Fruit fly (Drosophila melanogaster) whole organism, adult: ENCODE measurements around the gene AdoR.

Experiments used
- CG11617 ChIP-seq: fragments of 200-800 bp; sonication (Bioruptor generic); optimal IDR thresholded peaks from 2 replicates; lab custom pipeline; 2017; ENCODE audit warnings: mild to moderate bottlenecking, missing biosample characterization, missing genetic modification reagents, missing genetic modification characterization
- CG12768 ChIP-seq: fragments of 200-800 bp; sonication (Bioruptor generic); optimal IDR thresholded peaks from 2 replicates; lab custom pipeline; 2017; ENCODE audit warnings: missing biosample characterization, missing genetic modification characterization, mild to moderate bottlenecking, moderate library complexity, missing genetic modification reagents
- CG14711 ChIP-seq: fragments of 200-800 bp; sonication (Bioruptor generic); optimal IDR thresholded peaks from 2 replicates; lab custom pipeline; 2018; ENCODE audit warnings: missing biosample characterization, mild to moderate bottlenecking, missing genetic modification characterization, moderate library complexity
- CG1620 ChIP-seq: fragments of 200-800 bp; sonication (Bioruptor generic); optimal IDR thresholded peaks from 2 replicates; lab custom pipeline; 2016; ENCODE audit warnings: missing biosample characterization, missing genetic modification characterization
- CG33017 ChIP-seq: fragments of 200-800 bp; sonication (Bioruptor generic); optimal IDR thresholded peaks from 2 replicates; lab custom pipeline; 2018; ENCODE audit warnings: missing biosample characterization, mild to moderate bottlenecking, missing genetic modification characterization, moderate library complexity
- CG5204 ChIP-seq: fragments of 200-800 bp; sonication (Bioruptor generic); optimal IDR thresholded peaks from 2 replicates; lab custom pipeline; 2016; ENCODE audit warnings: missing biosample characterization, missing genetic modification characterization
- CG7045 ChIP-seq: fragments of 200-800 bp; sonication (Bioruptor generic); optimal IDR thresholded peaks from 2 replicates; lab custom pipeline; 2017; ENCODE audit warnings: missing biosample characterization, mild to moderate bottlenecking, missing genetic modification characterization
- CG7101 ChIP-seq: fragments of 200-800 bp; sonication (Bioruptor generic); optimal IDR thresholded peaks from 2 replicates; lab custom pipeline; 2018; ENCODE audit warnings: missing biosample characterization, mild to moderate bottlenecking, missing genetic modification characterization, moderate library complexity
- Clk ChIP-seq: fragments of 200-800 bp; sonication (Bioruptor generic); optimal IDR thresholded peaks from 2 replicates; lab custom pipeline; 2017; ENCODE audit warnings: missing biosample characterization, missing genetic modification characterization
- Crg-1 ChIP-seq: fragments of 200-800 bp; sonication (Bioruptor generic); optimal IDR thresholded peaks from 2 replicates; lab custom pipeline; 2016; ENCODE audit warnings: missing biosample characterization, missing genetic modification characterization
- Hr96 ChIP-seq: fragments of 200-800 bp; sonication (Bioruptor generic); optimal IDR thresholded peaks from 2 replicates; lab custom pipeline; 2016; ENCODE audit warnings: missing biosample characterization, missing genetic modification characterization
- Mnt ChIP-seq: fragments of 200-800 bp; sonication (Bioruptor generic); optimal IDR thresholded peaks from 2 replicates; lab custom pipeline; 2016; ENCODE audit warnings: missing biosample characterization, mild to moderate bottlenecking, missing genetic modification characterization
- bab1 ChIP-seq: fragments of 200-800 bp; sonication (Bioruptor generic); optimal IDR thresholded peaks from 3 replicates; lab custom pipeline; 2019; ENCODE audit warnings: missing biosample characterization, mild to moderate bottlenecking, missing genetic modification characterization, moderate library complexity
- cic ChIP-seq: fragments of 200-800 bp; sonication (Bioruptor generic); optimal IDR thresholded peaks from 2 replicates; lab custom pipeline; 2017; ENCODE audit warnings: missing biosample characterization, mild to moderate bottlenecking, missing genetic modification characterization, moderate library complexity
- cnc ChIP-seq, 2 experiments: fragments of >200 bp; optimal IDR thresholded peaks; 2 replicates each; lab custom pipeline; 2017
- kay ChIP-seq: fragments of 200-800 bp; sonication (Bioruptor generic); peaks from one replicate; lab custom pipeline; 2016; ENCODE audit warnings: missing biosample characterization, missing genetic modification characterization, borderline replicate concordance
- ovo ChIP-seq: fragments of 200-800 bp; sonication (Bioruptor generic); optimal IDR thresholded peaks from 2 replicates; lab custom pipeline; 2016; ENCODE audit warnings: missing biosample characterization, missing genetic modification characterization
- pad ChIP-seq: fragments of 200-800 bp; sonication (Bioruptor generic); optimal IDR thresholded peaks from 3 replicates; lab custom pipeline; 2017; ENCODE audit warnings: missing biosample characterization, missing genetic modification characterization, mild to moderate bottlenecking, moderate library complexity, missing genetic modification reagents
- tj ChIP-seq: fragments of 200-800 bp; sonication (Bioruptor generic); optimal IDR thresholded peaks from 3 replicates; lab custom pipeline; 2017; ENCODE audit warnings: missing biosample characterization, mild to moderate bottlenecking, missing genetic modification characterization, moderate library complexity
- toe ChIP-seq: fragments of 200-800 bp; sonication (Bioruptor generic); optimal IDR thresholded peaks from 2 replicates; lab custom pipeline; 2016; ENCODE audit warnings: missing biosample characterization, missing genetic modification characterization

The AdoR gene

DNA sequence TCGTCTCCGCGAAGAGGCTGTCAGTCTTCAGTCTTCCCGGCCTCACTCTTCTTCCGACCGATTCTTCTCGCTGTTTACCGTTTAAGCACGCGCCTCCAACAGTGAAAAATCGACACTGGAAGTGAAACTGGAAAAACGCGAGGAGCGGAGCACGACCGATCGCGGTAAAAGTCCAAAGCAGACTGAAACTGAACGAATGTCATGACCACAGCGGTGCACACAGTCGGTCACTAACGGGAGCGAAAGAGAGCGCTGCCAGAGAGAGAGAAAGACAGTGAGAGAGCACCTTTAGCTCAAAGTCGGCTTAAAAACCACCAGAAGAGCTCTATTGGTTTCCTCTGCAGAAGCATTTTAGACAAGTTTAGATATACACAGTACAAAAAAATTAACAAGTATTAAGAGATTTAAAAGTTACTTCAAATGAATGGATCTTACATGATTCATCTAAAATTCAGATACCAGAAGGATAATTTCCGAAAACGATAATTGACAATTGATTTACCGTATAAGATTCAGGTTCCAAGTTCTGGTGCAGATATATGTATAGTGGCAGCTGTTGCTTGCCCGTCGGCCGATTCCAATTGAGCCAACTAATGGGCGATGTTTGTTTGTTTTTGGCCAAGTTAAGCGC is 11.0 kb upstream of the AdoR start, which contains the start of gene CG11498:
CG11498 (minus strand) TSS at position 162 of the 631 bp plus-strand sequence.
- TF ChIP-seq cnc (optimal IDR thresholded peaks at IDR 0.05; lab: Kevin White, UChicago) (no peak), CG11617 (GFP tag; lab: Kevin White, UChicago) (no peak), Mnt (no peak), kay (GFP tag; lab: Kevin White, UChicago) (no peak), Clk (no peak), toe (no peak), CG1620 (GFP tag; lab: Kevin White, UChicago) (no peak), ovo (GFP tag; lab: Kevin White, UChicago) (no peak), CG5204 (GFP tag; lab: Kevin White, UChicago) (no peak)

DNA sequence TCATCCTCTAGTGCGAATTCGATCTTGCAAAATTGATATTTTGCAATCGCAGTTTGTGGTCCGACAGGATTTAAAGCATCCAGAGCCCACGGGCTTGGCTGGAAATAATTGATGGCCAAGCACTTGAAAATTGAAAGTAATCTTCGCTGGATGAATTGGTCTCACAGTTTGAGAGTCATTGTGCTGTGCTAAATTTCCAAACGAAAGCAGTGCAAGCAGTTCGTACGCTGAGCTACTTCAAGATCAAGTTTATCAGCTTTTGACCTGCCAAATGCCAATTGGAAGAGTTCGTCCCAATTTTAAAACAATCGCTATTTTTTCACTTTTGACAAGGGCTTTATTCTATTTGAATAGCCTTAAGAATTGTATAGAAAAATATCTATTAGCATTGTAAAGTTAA is 4.5 kb upstream of the AdoR start:
- TF ChIP-seq Crg-1 (GFP tag; lab: Kevin White, UChicago) (no peak), pad (no peak), Mnt (no peak), tj (GFP tag; lab: Kevin White, UChicago) (no peak), ovo (GFP tag; lab: Kevin White, UChicago) (no peak)

DNA sequence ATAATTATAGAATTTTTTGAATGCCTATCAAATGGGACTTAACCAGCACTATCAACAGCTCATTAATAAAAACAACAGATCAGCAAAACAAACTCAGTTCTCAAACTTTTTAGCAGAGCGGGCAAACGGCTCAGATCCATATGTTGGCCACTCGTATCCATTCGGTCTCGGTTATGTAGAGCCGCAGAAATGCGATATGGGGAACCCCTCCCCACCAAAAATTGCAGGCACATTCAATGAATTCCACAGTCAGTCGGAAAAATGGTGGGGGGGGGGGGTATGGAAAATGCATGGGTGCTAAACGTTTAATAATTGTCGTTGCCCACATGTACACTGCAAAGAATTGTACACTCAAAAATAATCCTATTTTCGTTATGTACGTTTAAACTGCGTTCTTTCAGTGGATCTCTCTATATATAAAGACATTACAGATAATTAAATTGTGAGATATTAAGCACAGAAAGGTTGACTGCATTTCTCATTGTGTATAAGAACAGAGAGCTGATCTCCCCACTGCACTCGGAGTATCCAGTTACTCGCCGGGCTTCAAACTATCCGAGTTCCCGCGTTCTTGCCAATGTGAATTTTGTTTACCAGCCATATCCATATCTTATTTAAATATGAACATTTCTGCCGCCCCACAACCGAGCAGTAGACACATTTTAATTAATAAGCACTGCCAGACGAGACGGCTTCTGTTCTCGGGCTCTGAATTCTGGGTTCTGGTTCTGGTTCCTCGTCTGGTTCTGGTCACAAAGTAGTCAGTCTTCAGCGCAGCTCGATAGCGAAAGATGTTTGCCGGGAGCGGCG is 2.1 kb upstream of the AdoR start, which contains the start of gene CG15529:
CG15529 (plus strand) TSS at position 760 of the 810 bp plus-strand sequence.
- peak; percentile 40 for TF ChIP-seq CG33017 (tag; lab: Kevin White, UChicago)
- peak; percentile 54 for TF ChIP-seq toe
- no peak for TF ChIP-seq cic (GFP tag; lab: Kevin White, UChicago)
- no peak for TF ChIP-seq kay (GFP tag; lab: Kevin White, UChicago)
- TF ChIP-seq ovo (GFP tag; lab: Kevin White, UChicago), result peak; percentile 8
- TF ChIP-seq cnc (optimal IDR thresholded peaks at IDR 0.05; lab: Kevin White, UChicago), result no peak
- peak; percentile 84 for TF ChIP-seq CG12768
- TF ChIP-seq Hr96 (GFP tag; lab: Kevin White, UChicago), result peak; percentile 71
- TF ChIP-seq CG14711 (tag; lab: Kevin White, UChicago), result peak; percentile 46
- peak; percentile 62 for TF ChIP-seq CG1620 (GFP tag; lab: Kevin White, UChicago)
- peak; percentile 53 for TF ChIP-seq pad
- TF ChIP-seq CG5204 (GFP tag; lab: Kevin White, UChicago), result peak; percentile 72
- peak; percentile 77 for TF ChIP-seq CG7101 (tag; lab: Kevin White, UChicago)
- TF ChIP-seq Crg-1 (GFP tag; lab: Kevin White, UChicago), result peak; percentile 43
- peak; percentile 94 for TF ChIP-seq tj (GFP tag; lab: Kevin White, UChicago)
- peak; percentile 38 for TF ChIP-seq CG11617 (GFP tag; lab: Kevin White, UChicago)
- TF ChIP-seq CG7045 (GFP tag; lab: Kevin White, UChicago), result peak; percentile 73
- TF ChIP-seq Mnt, result no peak
- TF ChIP-seq bab1 (GFP tag; lab: Kevin White, UChicago), result peak; percentile 62
- TF ChIP-seq Clk, result peak; percentile 65

DNA sequence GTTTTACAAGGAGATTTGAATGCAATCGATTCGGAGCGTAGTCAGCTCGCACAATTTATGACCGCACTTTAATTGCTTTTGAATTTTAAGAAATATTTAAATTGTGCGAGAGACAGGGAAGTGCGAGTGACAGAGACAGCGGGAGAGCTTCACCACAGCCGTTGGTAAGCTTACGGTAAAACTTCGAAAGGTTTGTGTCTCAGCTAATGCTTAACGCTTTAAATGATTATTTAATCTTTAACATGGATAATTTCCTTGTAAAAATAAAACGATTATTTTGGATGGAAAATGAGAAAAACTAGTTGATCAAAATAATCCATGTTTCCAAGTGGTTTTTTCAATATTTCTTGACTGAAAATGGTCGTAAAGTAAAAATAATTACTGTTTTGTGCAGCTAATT is 1.2 kb upstream of the AdoR start:
- TF ChIP-seq cic (GFP tag; lab: Kevin White, UChicago) (no peak), CG1620 (GFP tag; lab: Kevin White, UChicago) (no peak), CG33017 (tag; lab: Kevin White, UChicago) (no peak), CG14711 (tag; lab: Kevin White, UChicago) (no peak), CG7101 (tag; lab: Kevin White, UChicago) (no peak), cnc (optimal IDR thresholded peaks at IDR 0.05; lab: Kevin White, UChicago) (no peak), CG12768 (no peak), Hr96 (GFP tag; lab: Kevin White, UChicago) (no peak), Crg-1 (GFP tag; lab: Kevin White, UChicago) (no peak), pad (no peak), CG5204 (GFP tag; lab: Kevin White, UChicago) (no peak), bab1 (GFP tag; lab: Kevin White, UChicago) (no peak), CG11617 (GFP tag; lab: Kevin White, UChicago) (no peak)

DNA sequence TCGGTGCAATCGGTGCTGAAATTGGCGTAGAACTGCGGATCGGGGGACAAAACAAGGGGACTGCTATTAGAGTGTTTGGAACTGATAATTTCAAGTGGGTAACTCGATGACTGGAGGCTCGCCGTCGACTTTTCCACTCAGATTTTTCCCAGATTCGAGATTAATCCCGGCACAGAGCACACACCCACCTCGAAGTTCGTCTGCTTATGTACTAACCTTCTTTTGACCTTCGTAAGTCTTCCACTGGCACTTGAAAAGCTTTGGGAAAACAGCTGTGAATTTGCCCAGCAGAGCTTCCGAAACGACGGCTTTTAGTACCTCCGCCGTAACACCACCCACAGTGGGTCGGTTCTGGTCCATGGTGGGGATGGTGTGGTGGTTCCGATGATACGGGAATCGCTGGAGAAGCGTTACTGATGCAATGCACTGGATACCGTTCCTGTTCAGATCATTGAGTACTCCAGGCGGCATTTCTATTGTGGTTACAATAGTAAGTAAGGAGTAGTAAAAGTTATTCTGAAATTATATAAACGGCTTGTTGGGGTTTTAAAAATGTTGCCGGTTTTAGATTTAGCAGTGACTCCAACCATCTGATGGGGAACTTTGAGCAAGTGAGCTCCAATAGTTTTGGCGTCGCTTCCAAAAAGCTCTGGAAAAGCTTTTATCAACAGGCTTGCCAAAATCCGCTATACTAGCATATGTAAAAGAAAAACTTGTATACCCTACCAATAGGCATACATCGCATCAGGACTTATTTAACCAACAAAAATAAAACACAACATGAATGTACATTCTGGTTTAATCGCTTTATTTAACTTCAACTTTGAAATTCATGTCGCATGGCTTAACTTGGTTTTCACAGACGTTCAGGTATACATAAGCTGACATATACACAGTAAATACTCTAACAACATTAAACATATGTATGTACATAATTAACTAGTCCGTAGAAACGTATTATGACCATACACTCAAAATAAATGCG is 15.1 kb downstream of the AdoR start, which contains the start of gene Tpi:
Tpi (minus strand) TSS at position 537 of the 985 bp plus-strand sequence.
- TF ChIP-seq toe (no peak), cnc (optimal IDR thresholded peaks at IDR 0.05; lab: Kevin White, UChicago) (no peak), kay (GFP tag; lab: Kevin White, UChicago) (no peak), CG7101 (tag; lab: Kevin White, UChicago) (peak; percentile 33), bab1 (GFP tag; lab: Kevin White, UChicago) (peak; percentile 57), Clk (no peak), CG5204 (GFP tag; lab: Kevin White, UChicago) (no peak), ovo (GFP tag; lab: Kevin White, UChicago) (peak; percentile 50), cic (GFP tag; lab: Kevin White, UChicago) (no peak), Hr96 (GFP tag; lab: Kevin White, UChicago) (no peak), CG11617 (GFP tag; lab: Kevin White, UChicago) (peak; percentile 8), Mnt (no peak), pad (peak; percentile 71), CG12768 (peak; percentile 41), Crg-1 (GFP tag; lab: Kevin White, UChicago) (no peak), CG14711 (tag; lab: Kevin White, UChicago) (peak; percentile 38), CG7045 (GFP tag; lab: Kevin White, UChicago) (no peak), tj (GFP tag; lab: Kevin White, UChicago) (peak; percentile 24), CG33017 (tag; lab: Kevin White, UChicago) (peak; percentile 32), CG1620 (GFP tag; lab: Kevin White, UChicago) (peak; percentile 12)
